Worm (Caenorhabditis elegans) whole organism, midembryonic: ENCODE results near the gene msp-31.
A peak's percentile ranks its signal among the peaks of the same experiment; 100 is the strongest.
"Not testable (repeated sequence)": the region's sequence is repeated elsewhere in the genome, so short reads cannot be mapped to it uniquely, and the experiment has no call there.

Source experiments
- T22C8.4 ChIP-seq: fragments of 200-800 bp; sonication (Bioruptor generic); IDR thresholded peaks from 2 replicates; pipeline ENCODE4 v1.3.6; 2022; ENCODE audit warnings: missing genetic modification characterization, missing compliant biosample characterization
- cog-1 ChIP-seq: sonication (generic microtip); optimal IDR thresholded peaks from 2 replicates; lab custom pipeline; 2016; ENCODE audit warnings: missing genetic modification characterization, missing compliant biosample characterization
- flt-1 ChIP-seq: fragments of 200-800 bp; sonication (Bioruptor generic); IDR thresholded peaks from 2 replicates; pipeline ENCODE4 v1.3.6; 2022; ENCODE audit warnings: missing genetic modification characterization, missing compliant biosample characterization
- klf-2 ChIP-seq: fragments of 200-800 bp; sonication (Bioruptor generic); conservative IDR thresholded peaks from 2 replicates; pipeline ENCODE4 v1.3.6; 2022; ENCODE audit warnings: missing genetic modification reagents, missing genetic modification characterization, missing compliant biosample characterization
- med-1 ChIP-seq: sonication (generic microtip); optimal IDR thresholded peaks from 2 replicates; lab custom pipeline; 2017; ENCODE audit warnings: missing genetic modification characterization, mild to moderate bottlenecking, missing compliant biosample characterization, antibody characterized with exemption, missing genetic modification reagents; ENCODE audit not compliant: insufficient read depth
- ref-1 ChIP-seq: fragments of 200-800 bp; sonication (Bioruptor generic); conservative IDR thresholded peaks from 2 replicates; pipeline ENCODE4 v1.3.6; 2022; ENCODE audit warnings: missing genetic modification reagents, missing genetic modification characterization, missing compliant biosample characterization
- tab-1 ChIP-seq: fragments of 200-800 bp; sonication (Bioruptor generic); IDR thresholded peaks from 2 replicates; pipeline ENCODE4 v1.3.6; 2022; ENCODE audit warnings: missing genetic modification characterization, missing compliant biosample characterization
- ztf-23 ChIP-seq: fragments of 200-800 bp; sonication (Bioruptor generic); IDR thresholded peaks from 2 replicates; pipeline ENCODE4 v1.3.6; 2022; ENCODE audit warnings: missing genetic modification reagents, missing genetic modification characterization, missing compliant biosample characterization
- ztf-29 ChIP-seq: fragments of 200-800 bp; sonication (Bioruptor generic); IDR thresholded peaks from 2 replicates; pipeline ENCODE4 v1.3.6; 2022; ENCODE audit warnings: missing genetic modification reagents, missing genetic modification characterization, missing compliant biosample characterization

msp-31 gene

ce11 chrII:4916462-4916861, at the start of gene msp-31:
Gene msp-31 (minus strand): TSS chrII:4916562.
- TF ChIP-seq tab-1 (GFP tag; lab: Robert Waterston, UW); ref-1 (GFP tag; lab: Robert Waterston, UW); klf-2: not testable (repeated sequence)

DNA sequence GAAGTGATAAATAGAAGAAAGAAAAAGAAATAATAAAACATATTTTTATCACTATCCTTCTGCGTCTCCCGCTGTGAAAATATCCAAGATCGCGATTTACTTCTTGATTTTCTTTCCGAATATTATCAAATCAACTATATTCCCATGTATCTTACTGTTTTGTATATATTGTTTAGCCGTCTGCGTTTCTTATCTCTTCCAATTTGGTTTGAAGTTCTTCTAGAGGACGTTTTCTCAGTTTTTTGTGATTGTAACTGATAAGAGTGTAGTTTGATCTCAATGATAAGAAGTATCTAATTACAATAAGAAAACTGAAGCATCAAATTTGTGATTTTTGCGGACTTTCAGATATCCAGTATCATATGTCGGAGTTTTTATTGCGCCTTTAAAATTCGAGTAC, 44.3 kb upstream of the msp-31 start:
- TF ChIP-seq med-1 (GFP tag; lab: Kevin White, UChicago) (no peak), flt-1 (GFP tag; lab: Robert Waterston, UW) (no peak), ref-1 (GFP tag; lab: Robert Waterston, UW) (no peak), ztf-23 (no peak), klf-2 (no peak), ztf-29 (no peak), cog-1 (tag; lab: Kevin White, UChicago) (no peak), T22C8.4 (GFP tag; lab: Robert Waterston, UW) (no peak), tab-1 (GFP tag; lab: Robert Waterston, UW) (no peak)

ce11 chrII:4959719-4960118, 43.4 kb upstream of the msp-31 start, which contains the start of gene ulp-2:
Gene ulp-2 (minus strand): TSS chrII:4959876.
- no peak for TF ChIP-seq ref-1 (GFP tag; lab: Robert Waterston, UW)
- no peak for TF ChIP-seq med-1 (GFP tag; lab: Kevin White, UChicago)
- 0 out of 2 replicates have a peak, but pooled peaks have one; percentile 19 for TF ChIP-seq ztf-23
- no peak for TF ChIP-seq tab-1 (GFP tag; lab: Robert Waterston, UW)
- TF ChIP-seq T22C8.4 (GFP tag; lab: Robert Waterston, UW) = no peak

DNA sequence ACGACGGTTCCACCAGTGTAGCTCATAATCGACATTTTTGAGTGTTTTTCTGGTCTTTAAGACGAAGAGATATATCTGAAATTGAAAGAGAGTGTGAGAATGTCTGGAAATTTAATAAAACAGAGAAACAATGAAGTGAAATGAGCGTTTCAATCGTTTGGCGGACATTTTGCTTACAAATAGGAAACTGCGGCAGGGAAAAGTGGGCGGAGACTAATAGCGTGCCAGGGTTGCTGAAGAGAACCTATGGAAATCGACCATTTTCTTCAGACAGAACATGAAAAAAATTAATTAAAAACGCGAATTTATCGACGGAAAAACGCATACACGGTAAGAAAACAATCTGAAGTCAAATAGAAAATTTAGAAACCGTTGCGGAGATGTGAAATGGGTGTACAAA, 39.0 kb upstream of the msp-31 start, which contains the start of gene pbs-3:
Gene pbs-3 (minus strand): TSS at position 75 of the 400 bp plus-strand sequence.
- peak; percentile 12 for TF ChIP-seq cog-1 (tag; lab: Kevin White, UChicago)
- no peak for TF ChIP-seq med-1 (GFP tag; lab: Kevin White, UChicago)
- TF ChIP-seq flt-1 (GFP tag; lab: Robert Waterston, UW) = 0 out of 2 replicates have a peak, but pooled peaks have one; percentile 56
- TF ChIP-seq klf-2 = no peak

- TF ChIP-seq med-1 (GFP tag; lab: Kevin White, UChicago) (no peak), tab-1 (GFP tag; lab: Robert Waterston, UW) (no peak), ztf-23 (no peak), klf-2 (no peak), cog-1 (tag; lab: Kevin White, UChicago) (no peak), ztf-29 (no peak), flt-1 (GFP tag; lab: Robert Waterston, UW) (no peak), ref-1 (GFP tag; lab: Robert Waterston, UW) (no peak), T22C8.4 (GFP tag; lab: Robert Waterston, UW) (no peak)
These were observed 38.0 kb upstream of the msp-31 start for ce11 chrII:4954099-4954959.

DNA sequence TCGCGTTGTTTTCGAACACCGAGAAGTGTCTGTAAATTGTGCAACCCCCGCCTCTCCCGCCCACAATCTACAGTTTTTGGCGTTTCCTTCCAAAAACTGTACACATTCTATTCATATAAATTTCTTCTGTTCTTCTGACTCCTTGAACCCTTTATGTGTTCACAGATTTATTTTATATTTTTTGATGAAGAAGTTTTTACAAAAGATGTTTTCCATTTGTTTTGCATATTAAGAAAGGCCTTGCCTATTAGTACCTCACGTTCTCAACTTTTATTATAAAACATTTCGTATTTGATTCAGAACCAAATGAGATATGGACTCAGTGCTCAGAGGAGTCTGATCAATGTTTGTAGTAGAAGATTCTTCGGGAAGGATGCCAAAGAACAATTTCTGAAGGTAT, 36.9 kb upstream of the msp-31 start, which contains the start of gene ndx-3:
Gene ndx-3 (plus strand): TSS at position 301 of the 400 bp plus-strand sequence.
- no peak for TF ChIP-seq klf-2
- no peak for TF ChIP-seq ztf-23

ce11 chrII:4949380-4949950, 33.1 kb upstream of the msp-31 start, which contains the start of the genes try-1 and zyg-12:
Gene try-1 (minus strand): TSS chrII:4949527.
Gene zyg-12 (plus strand): TSS chrII:4949900.
- TF ChIP-seq flt-1 (GFP tag; lab: Robert Waterston, UW) = no peak
- TF ChIP-seq cog-1 (tag; lab: Kevin White, UChicago) = no peak
- TF ChIP-seq ztf-29 = no peak
- TF ChIP-seq ztf-23 = no peak
- TF ChIP-seq klf-2 = no peak
- TF ChIP-seq med-1 (GFP tag; lab: Kevin White, UChicago) = no peak
- no peak for TF ChIP-seq T22C8.4 (GFP tag; lab: Robert Waterston, UW)
- TF ChIP-seq ref-1 (GFP tag; lab: Robert Waterston, UW) = no peak
- no peak for TF ChIP-seq tab-1 (GFP tag; lab: Robert Waterston, UW)

DNA sequence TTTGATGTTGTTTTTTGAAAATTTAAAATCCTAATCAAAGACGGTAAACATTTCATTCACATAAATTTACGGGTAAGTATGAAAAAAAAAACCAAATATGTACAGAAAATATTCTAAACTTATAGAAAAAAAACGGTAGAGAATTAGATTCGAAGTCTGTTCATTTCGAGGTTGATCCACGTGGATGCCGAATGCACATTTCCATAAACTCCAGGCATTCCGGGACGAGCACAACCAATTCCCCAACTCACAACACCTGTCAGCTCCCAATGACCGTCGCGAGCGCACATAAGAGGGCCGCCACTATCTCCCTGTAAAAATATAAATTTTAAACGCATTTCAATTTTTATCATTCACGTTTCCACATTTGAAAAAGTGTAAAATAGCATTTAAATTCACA, 31.8 kb upstream of the msp-31 start:
- no peak for TF ChIP-seq med-1 (GFP tag; lab: Kevin White, UChicago)
- 0 out of 2 replicates have a peak, but pooled peaks have one; percentile 15 for TF ChIP-seq ztf-23

DNA sequence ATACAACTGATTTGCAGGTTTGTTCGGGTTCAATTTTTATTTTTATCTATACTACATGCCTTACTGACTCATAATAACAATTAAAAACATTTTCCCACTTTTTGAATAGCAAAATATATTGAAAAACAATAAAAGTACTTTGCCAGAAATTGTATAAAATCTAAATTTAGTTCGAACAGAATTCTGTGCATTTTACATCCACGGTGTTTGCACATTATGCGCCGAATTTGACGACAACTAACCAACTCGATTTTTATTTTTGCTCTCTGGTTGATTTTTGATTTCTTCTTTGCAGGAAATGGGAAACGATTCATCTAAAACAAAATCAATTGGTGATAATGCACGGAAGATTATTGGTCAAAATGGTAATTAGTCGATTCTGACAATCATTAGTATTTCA, 30.4 kb upstream of the msp-31 start:
- no peak for TF ChIP-seq ref-1 (GFP tag; lab: Robert Waterston, UW)

DNA sequence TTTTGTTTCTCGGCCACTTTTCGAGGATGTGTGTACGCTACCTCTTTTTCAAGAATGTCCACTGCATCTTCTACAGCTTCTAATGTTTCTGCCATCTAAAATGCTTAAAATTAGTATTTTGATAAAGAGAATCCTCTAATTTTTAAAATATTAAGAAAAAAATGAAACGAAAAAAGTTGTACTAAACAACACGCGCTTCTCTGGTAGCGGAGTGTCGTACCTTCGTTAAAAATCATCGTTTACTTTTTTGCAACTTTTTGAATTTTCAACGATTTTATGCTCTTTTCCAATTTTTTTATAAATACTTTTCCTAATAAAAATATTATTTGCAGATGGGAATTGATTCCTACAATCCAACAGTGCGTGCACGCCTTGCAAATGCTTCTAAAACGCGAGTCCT, 29.3 kb upstream of the msp-31 start, which contains the start of the genes gldi-11 and ZK546.2:
Gene gldi-11 (minus strand): TSS at position 95 of the 400 bp plus-strand sequence.
Gene ZK546.2 (plus strand): TSS at position 333 of the 400 bp plus-strand sequence.
- TF ChIP-seq cog-1 (tag; lab: Kevin White, UChicago) (no peak), klf-2 (no peak), ref-1 (GFP tag; lab: Robert Waterston, UW) (no peak), T22C8.4 (GFP tag; lab: Robert Waterston, UW) (no peak), ztf-23 (no peak), tab-1 (GFP tag; lab: Robert Waterston, UW) (no peak), ztf-29 (no peak)
